Fruit fly (Drosophila melanogaster): ENCODE results near the gene CG18628.

The CG18628 gene

dm6 chr3L:10678545-10679067 is 39.1 kb downstream of the CG18628 start (continued):
- TF ChIP-seq CG17186 (GFP tag; optimal IDR thresholded peaks at IDR 0.05) (peak; percentile 2), mam (GFP tag; optimal IDR thresholded peaks at IDR 0.05) (peak; percentile 88), CG3726 (GFP tag; IDR thresholded peaks at IDR 0.05) (peak; percentile 89; the same call in 1 of the 3 replicates), Eip74EF (GFP tag; optimal IDR thresholded peaks at IDR 0.05) (peak in 1 of 2 experiments; percentile 97), GATAe (GFP tag; conservative IDR thresholded peaks at IDR 0.05) (peak; percentile 69), kay (GFP tag; optimal IDR thresholded peaks at IDR 0.05) (peak; percentile 82), gcm2 (GFP tag; optimal IDR thresholded peaks at IDR 0.05) (peak; percentile 67), sens (GFP tag) (peak; percentile 99), CG31388 (GFP tag; optimal IDR thresholded peaks at IDR 0.05) (peak; percentile 76), CG14965 (GFP tag; optimal IDR thresholded peaks at IDR 0.05; ENCODE audit: borderline replicate concordance) (peak; percentile 46), CG3847 (GFP tag; IDR thresholded peaks at IDR 0.05) (no peak; the same call in 1 of the 2 replicates), pb (GFP tag; optimal IDR thresholded peaks at IDR 0.05) (peak; percentile 84), CG16813 (GFP tag; IDR thresholded peaks at IDR 0.05; ENCODE audit: partially characterized antibody) (no peak), sug (tag; optimal IDR thresholded peaks at IDR 0.05) (peak; percentile 91), CG8944 (GFP tag; optimal IDR thresholded peaks at IDR 0.05) (peak; percentile 75), tx (GFP tag; optimal IDR thresholded peaks at IDR 0.05) (peak; percentile 84), pnt (GFP tag; optimal IDR thresholded peaks at IDR 0.05) (peak; percentile 91), Doc2 (GFP tag; IDR thresholded peaks at IDR 0.05) (no peak), CG1529 (GFP tag; optimal IDR thresholded peaks at IDR 0.05) (peak; percentile 91), dan (GFP tag; IDR thresholded peaks at IDR 0.05) (no peak; the same call in 1 of the 2 replicates)

dm6 chr3L:10679711-10680154 is 40.2 kb downstream of the CG18628 start:
- peak; percentile 20 for TF ChIP-seq CG18619 (GFP tag; optimal IDR thresholded peaks at IDR 0.05)
- TF ChIP-seq ci (GFP tag; IDR thresholded peaks at IDR 0.05): 0 out of 3 replicates have a peak, but pooled peaks have one; percentile 32
- 0 out of 2 replicates have a peak, but pooled peaks have one; percentile 12 for TF ChIP-seq slbo (GFP tag; IDR thresholded peaks at IDR 0.05)
- TF ChIP-seq az2 (GFP tag; optimal IDR thresholded peaks at IDR 0.05): no peak
- TF ChIP-seq CHES-1-like (GFP tag; optimal IDR thresholded peaks at IDR 0.05): peak; percentile 57
- TF ChIP-seq D (optimal IDR thresholded peaks at IDR 0.05): no peak
- no peak for TF ChIP-seq D (GFP tag; optimal IDR thresholded peaks at IDR 0.05)
- TF ChIP-seq CG18599 (GFP tag; optimal IDR thresholded peaks at IDR 0.05): peak; percentile 45
- TF ChIP-seq salm (tag; optimal IDR thresholded peaks at IDR 0.05): peak; percentile 21
- no peak for TF ChIP-seq Lhr (GFP tag; optimal IDR thresholded peaks at IDR 0.05)
- peak; percentile 30 for TF ChIP-seq Sox100B (GFP tag; optimal IDR thresholded peaks at IDR 0.05)
- TF ChIP-seq Awh (GFP tag; IDR thresholded peaks at IDR 0.05): peak; percentile 21; the same call in 1 of the 2 replicates
- peak; percentile 61 for TF ChIP-seq seq (GFP tag; IDR thresholded peaks at IDR 0.05)
- TF ChIP-seq CoRest (tag; optimal IDR thresholded peaks at IDR 0.05): peak; percentile 4
- no peak for TF ChIP-seq CG15479 (GFP tag; optimal IDR thresholded peaks at IDR 0.05)
- no peak for TF ChIP-seq run (tag; optimal IDR thresholded peaks at IDR 0.05)
- peak; percentile 64 for TF ChIP-seq Fer1 (GFP tag; optimal IDR thresholded peaks at IDR 0.05)
- no peak for TF ChIP-seq abd-A (tag; optimal IDR thresholded peaks at IDR 0.05)
- peak; percentile 62 for TF ChIP-seq CG8388 (GFP tag; optimal IDR thresholded peaks at IDR 0.05)
- 0 out of 3 replicates have a peak, but pooled peaks have one; percentile 11 for TF ChIP-seq CG17361 (GFP tag; IDR thresholded peaks at IDR 0.05)
- peak; percentile 36 for TF ChIP-seq HHEX (GFP tag; optimal IDR thresholded peaks at IDR 0.05)
- TF ChIP-seq oc (tag; optimal IDR thresholded peaks at IDR 0.05): peak; percentile 25
- TF ChIP-seq CG14014 (GFP tag; IDR thresholded peaks at IDR 0.05): 0 out of 2 replicates have a peak, but pooled peaks have one; percentile 6
- TF ChIP-seq stc (GFP tag; IDR thresholded peaks at IDR 0.05): 0 out of 2 replicates have a peak, but pooled peaks have one; percentile 10
- TF ChIP-seq da (GFP tag; optimal IDR thresholded peaks at IDR 0.05): no peak
- no peak for TF ChIP-seq stwl (tag; optimal IDR thresholded peaks at IDR 0.05)
- peak; percentile 23 for TF ChIP-seq HmgZ (tag; optimal IDR thresholded peaks at IDR 0.05)
- TF ChIP-seq ab (GFP tag; optimal IDR thresholded peaks at IDR 0.05): no peak
- TF ChIP-seq Doc2 (GFP tag; IDR thresholded peaks at IDR 0.05): no peak
- TF ChIP-seq CG1602 (GFP tag; optimal IDR thresholded peaks at IDR 0.05): no peak
- TF ChIP-seq CG17359 (tag; optimal IDR thresholded peaks at IDR 0.05): peak; percentile 21
- TF ChIP-seq sug (tag; optimal IDR thresholded peaks at IDR 0.05): peak; percentile 59
